Fruit fly (Drosophila melanogaster) whole organism, embryonic: ENCODE results near the gene CG10996.

Source experiments
- C15 ChIP-seq: fragments of 200-800 bp; sonication (Bioruptor generic); IDR thresholded peaks from 3 replicates; pipeline ENCODE4 v1.3.6; 2022; ENCODE audit warnings: missing biosample characterization, missing genetic modification characterization
- CG10366 ChIP-seq: fragments of 200-800 bp; sonication (Bioruptor generic); IDR thresholded peaks from 2 replicates; pipeline ENCODE4 v1.3.6; 2022; ENCODE audit warnings: missing biosample characterization, missing genetic modification characterization
- CG10462 ChIP-seq: fragments of 200-800 bp; sonication (Bioruptor generic); optimal IDR thresholded peaks from 2 replicates; lab custom pipeline; 2016; ENCODE audit warnings: missing biosample characterization, missing genetic modification characterization
- CG11695 ChIP-seq: fragments of 200-800 bp; sonication (Bioruptor generic); IDR thresholded peaks from 3 replicates; pipeline ENCODE4 v1.3.6; 2022; ENCODE audit warnings: missing biosample characterization, missing genetic modification characterization
- CG11696 ChIP-seq: fragments of 200-800 bp; sonication (Bioruptor generic); IDR thresholded peaks from 2 replicates; pipeline ENCODE4 v1.3.6; 2022; ENCODE audit warnings: missing biosample characterization, missing genetic modification characterization
- CG12942 ChIP-seq: fragments of 200-800 bp; sonication (Bioruptor generic); optimal IDR thresholded peaks from 3 replicates; lab custom pipeline; 2016; ENCODE audit warnings: missing biosample characterization, missing genetic modification characterization
- CG13894 ChIP-seq: fragments of 200-800 bp; sonication (Bioruptor generic); optimal IDR thresholded peaks from 3 replicates; lab custom pipeline; 2018; ENCODE audit warnings: missing biosample characterization, mild to moderate bottlenecking, missing genetic modification characterization, moderate library complexity
- CG14710 ChIP-seq: fragments of 200-800 bp; sonication (Bioruptor generic); optimal IDR thresholded peaks from 3 replicates; lab custom pipeline; 2019; ENCODE audit warnings: missing biosample characterization, mild to moderate bottlenecking, missing genetic modification characterization, moderate library complexity
- CG15601 ChIP-seq: fragments of 200-800 bp; sonication (Bioruptor generic); optimal IDR thresholded peaks from 3 replicates; lab custom pipeline; 2019; ENCODE audit warnings: missing biosample characterization, mild to moderate bottlenecking, missing genetic modification characterization, moderate library complexity
- CG1647 ChIP-seq: fragments of 200-800 bp; sonication (Bioruptor generic); optimal IDR thresholded peaks from 3 replicates; lab custom pipeline; 2016; ENCODE audit warnings: missing biosample characterization, missing genetic modification characterization
- CG16815 ChIP-seq: fragments of 200-800 bp; sonication (Bioruptor generic); optimal IDR thresholded peaks from 3 replicates; lab custom pipeline; 2017; ENCODE audit warnings: missing biosample characterization, mild to moderate bottlenecking, missing genetic modification characterization
- CG18599 ChIP-seq: fragments of 200-800 bp; sonication (Bioruptor generic); optimal IDR thresholded peaks from 3 replicates; lab custom pipeline; 2017; ENCODE audit warnings: missing biosample characterization, missing genetic modification characterization, mild to moderate bottlenecking, moderate library complexity, missing genetic modification reagents
- CG18619 ChIP-seq: fragments of 200-800 bp; sonication (Bioruptor generic); optimal IDR thresholded peaks from 3 replicates; lab custom pipeline; 2017; ENCODE audit warnings: missing biosample characterization, mild to moderate bottlenecking, missing genetic modification characterization
- CG18764 ChIP-seq: fragments of 200-800 bp; sonication (Bioruptor generic); optimal IDR thresholded peaks from 3 replicates; lab custom pipeline; 2016; ENCODE audit warnings: missing biosample characterization, missing genetic modification characterization
- CG2678 ChIP-seq: fragments of 200-800 bp; sonication (Bioruptor generic); optimal IDR thresholded peaks from 3 replicates; lab custom pipeline; 2019; ENCODE audit warnings: missing biosample characterization, mild to moderate bottlenecking, missing genetic modification characterization, moderate library complexity
- CG4360 ChIP-seq: fragments of 200-800 bp; sonication (Bioruptor generic); IDR thresholded peaks from 2 replicates; pipeline ENCODE4 v1.3.6; 2022; ENCODE audit warnings: missing biosample characterization, missing genetic modification characterization
- CG6765 ChIP-seq: fragments of 200-800 bp; sonication (Bioruptor generic); optimal IDR thresholded peaks from 3 replicates; lab custom pipeline; 2017; ENCODE audit warnings: missing biosample characterization, mild to moderate bottlenecking, missing genetic modification characterization
- CG6813 ChIP-seq: fragments of 200-800 bp; sonication (Bioruptor generic); optimal IDR thresholded peaks from 2 replicates; lab custom pipeline; 2017; ENCODE audit warnings: missing biosample characterization, missing genetic modification characterization, mild to moderate bottlenecking, moderate library complexity, missing genetic modification reagents
- CG7839 ChIP-seq: fragments of 200-800 bp; sonication (Bioruptor generic); optimal IDR thresholded peaks from 3 replicates; lab custom pipeline; 2018; ENCODE audit warnings: missing biosample characterization, mild to moderate bottlenecking, missing genetic modification characterization, moderate library complexity
- CG8281 ChIP-seq: fragments of 200-800 bp; sonication (Bioruptor generic); optimal IDR thresholded peaks from 2 replicates; lab custom pipeline; 2018; ENCODE audit warnings: missing biosample characterization, mild to moderate bottlenecking, missing genetic modification characterization, moderate library complexity
- CTCF ChIP-seq: fragments of 200-800 bp; sonication (Bioruptor generic); optimal IDR thresholded peaks from 2 replicates; lab custom pipeline; 2017; ENCODE audit warnings: missing biosample characterization, mild to moderate bottlenecking, missing genetic modification characterization, moderate library complexity
- Dad ChIP-seq: fragments of 200-800 bp; sonication (Bioruptor generic); optimal IDR thresholded peaks from 3 replicates; lab custom pipeline; 2016; ENCODE audit warnings: missing biosample characterization, missing genetic modification characterization
- Drgx ChIP-seq: fragments of 200-800 bp; sonication (Bioruptor generic); IDR thresholded peaks from 2 replicates; pipeline ENCODE4 v1.3.6; 2022; ENCODE audit warnings: missing biosample characterization, missing genetic modification characterization
- ERR ChIP-seq: fragments of 200-800 bp; sonication (Bioruptor generic); optimal IDR thresholded peaks from 2 replicates; lab custom pipeline; 2016; ENCODE audit warnings: missing biosample characterization, missing genetic modification characterization
- Fer1 ChIP-seq: fragments of 200-800 bp; sonication (Bioruptor generic); optimal IDR thresholded peaks from 2 replicates; lab custom pipeline; 2017; ENCODE audit warnings: missing biosample characterization, mild to moderate bottlenecking, missing genetic modification characterization
- Gug ChIP-seq: fragments of 200-800 bp; sonication (Bioruptor generic); IDR thresholded peaks from 4 replicates; pipeline ENCODE4 v1.3.6; 2022; ENCODE audit warnings: missing biosample characterization, missing genetic modification characterization
- Lpt ChIP-seq: fragments of >200 bp; optimal IDR thresholded peaks from 2 replicates; lab custom pipeline; 2018; ENCODE audit warnings: missing biosample characterization, missing genetic modification characterization
- Meics ChIP-seq: fragments of 200-800 bp; sonication (Bioruptor generic); optimal IDR thresholded peaks from 2 replicates; lab custom pipeline; 2017; ENCODE audit warnings: missing biosample characterization, mild to moderate bottlenecking, missing genetic modification characterization
- Mrtf ChIP-seq: fragments of 200-800 bp; sonication (Bioruptor generic); IDR thresholded peaks from 3 replicates; pipeline ENCODE4 v1.3.6; 2022; ENCODE audit warnings: missing biosample characterization, missing genetic modification characterization
- Stat92E ChIP-seq, 3 experiments: fragments of >200 bp in 2 of 3; fragments of 200-800 bp in 1 of 3; sonication (Bioruptor generic) in 1 of 3; optimal IDR thresholded peaks; 2 replicates each; lab custom pipeline; 2017 to 2019; ENCODE audit warnings: missing biosample characterization in 3 of 3, missing genetic modification characterization in 3 of 3, mild to moderate bottlenecking in 1 of 3, moderate library complexity in 1 of 3
- Vsx1 ChIP-seq: fragments of 200-800 bp; sonication (Bioruptor generic); optimal IDR thresholded peaks from 2 replicates; lab custom pipeline; 2017; ENCODE audit warnings: missing biosample characterization, mild to moderate bottlenecking, missing genetic modification characterization, missing genetic modification reagents
- amos ChIP-seq: fragments of 200-800 bp; sonication (Bioruptor generic); IDR thresholded peaks from 2 replicates; pipeline ENCODE4 v1.3.6; 2022; ENCODE audit warnings: missing biosample characterization, missing genetic modification characterization; ENCODE audit not compliant: partially characterized antibody
- az2 ChIP-seq: fragments of 200-800 bp; sonication (Bioruptor generic); optimal IDR thresholded peaks from 3 replicates; lab custom pipeline; 2016; ENCODE audit warnings: missing biosample characterization, missing genetic modification characterization
- bsh ChIP-seq, 2 experiments: fragments of 200-800 bp; sonication (Bioruptor generic); optimal IDR thresholded peaks; 2 replicates each; lab custom pipeline; 2017 to 2018; ENCODE audit warnings: mild to moderate bottlenecking in 2 of 2, missing biosample characterization in 2 of 2, missing genetic modification characterization in 2 of 2, moderate library complexity in 1 of 2
- cato ChIP-seq: fragments of 200-800 bp; sonication (Bioruptor generic); optimal IDR thresholded peaks from 2 replicates; lab custom pipeline; 2016; ENCODE audit warnings: missing biosample characterization, missing genetic modification characterization, borderline replicate concordance
- chif ChIP-seq, 2 experiments: fragments of 200-800 bp; sonication (Bioruptor generic); optimal IDR thresholded peaks; 3 replicates each; lab custom pipeline; 2016; ENCODE audit warnings: missing biosample characterization in 2 of 2, missing genetic modification characterization in 2 of 2
- dati ChIP-seq: fragments of 200-800 bp; sonication (Bioruptor generic); IDR thresholded peaks from 2 replicates; pipeline ENCODE4 v1.3.6; 2022; ENCODE audit warnings: missing biosample characterization, missing genetic modification characterization
- exex ChIP-seq: fragments of 200-800 bp; sonication (Bioruptor generic); optimal IDR thresholded peaks from 4 replicates; lab custom pipeline; 2018; ENCODE audit warnings: missing biosample characterization, mild to moderate bottlenecking, missing genetic modification characterization, moderate library complexity
- gcm2 ChIP-seq: fragments of 200-800 bp; sonication (Bioruptor generic); optimal IDR thresholded peaks from 2 replicates; lab custom pipeline; 2016; ENCODE audit warnings: missing biosample characterization, missing genetic modification characterization
- grn ChIP-seq: fragments of 200-800 bp; sonication (Bioruptor generic); optimal IDR thresholded peaks from 3 replicates; lab custom pipeline; 2017; ENCODE audit warnings: missing biosample characterization, missing genetic modification characterization
- hb ChIP-seq: fragments of 200-800 bp; sonication (Bioruptor generic); IDR thresholded peaks from 3 replicates; pipeline ENCODE4 v1.3.6; 2022; ENCODE audit warnings: missing biosample characterization, missing genetic modification characterization; ENCODE audit not compliant: partially characterized antibody
- ind ChIP-seq: fragments of 200-800 bp; sonication (Bioruptor generic); optimal IDR thresholded peaks from 3 replicates; lab custom pipeline; 2016; ENCODE audit warnings: missing biosample characterization, missing genetic modification characterization
- inv ChIP-seq: fragments of 200-800 bp; sonication (Bioruptor generic); IDR thresholded peaks from 2 replicates; pipeline ENCODE4 v1.3.6; 2022; ENCODE audit warnings: missing biosample characterization, missing genetic modification characterization; ENCODE audit not compliant: partially characterized antibody
- kni ChIP-seq: fragments of 200-800 bp; sonication (Bioruptor generic); optimal IDR thresholded peaks from 3 replicates; lab custom pipeline; 2017; ENCODE audit warnings: mild to moderate bottlenecking, missing biosample characterization, missing genetic modification reagents, missing genetic modification characterization
- lilli ChIP-seq: fragments of 200-800 bp; sonication (Bioruptor generic); optimal IDR thresholded peaks from 3 replicates; lab custom pipeline; 2016; ENCODE audit warnings: missing biosample characterization, missing genetic modification characterization
- pnt ChIP-seq: fragments of 200-800 bp; sonication (Bioruptor generic); optimal IDR thresholded peaks from 3 replicates; lab custom pipeline; 2016; ENCODE audit warnings: missing biosample characterization, missing genetic modification characterization
- run ChIP-seq: fragments of 200-800 bp; sonication (Bioruptor generic); optimal IDR thresholded peaks from 3 replicates; lab custom pipeline; 2018; ENCODE audit warnings: missing biosample characterization, mild to moderate bottlenecking, missing genetic modification characterization
- seq ChIP-seq: fragments of 200-800 bp; sonication (Bioruptor generic); IDR thresholded peaks from 2 replicates; pipeline ENCODE4 v1.3.6; 2022; ENCODE audit warnings: missing biosample characterization, missing genetic modification characterization
- slou ChIP-seq: fragments of 200-800 bp; sonication (Bioruptor generic); optimal IDR thresholded peaks from 3 replicates; lab custom pipeline; 2016; ENCODE audit warnings: missing biosample characterization, missing genetic modification characterization
- tll ChIP-seq, 2 experiments: fragments of 200-800 bp in 1 of 2; fragments of >200 bp in 1 of 2; sonication (Bioruptor generic) in 1 of 2; optimal IDR thresholded peaks; 2 replicates each; lab custom pipeline; 2017 to 2019; ENCODE audit warnings: missing biosample characterization in 2 of 2, missing genetic modification characterization in 2 of 2, mild to moderate bottlenecking in 1 of 2, moderate library complexity in 1 of 2
- wdn ChIP-seq: fragments of 200-800 bp; sonication (Bioruptor generic); IDR thresholded peaks from 2 replicates; pipeline ENCODE4 v1.3.6; 2022; ENCODE audit warnings: missing biosample characterization, missing genetic modification characterization

CG10996 gene

dm6 chrX:13752543-13753046 is 44.8 kb downstream of the CG10996 start (continued):
- TF ChIP-seq dati (no peak), CG16815 (GFP tag; lab: Kevin White, UChicago) (no peak), amos (no peak), Mrtf (GFP tag; lab: Robert Waterston, UW) (no peak), hb (GFP tag; lab: Robert Waterston, UW) (no peak), CG8281 (no peak), seq (GFP tag; lab: Robert Waterston, UW) (peak; percentile 58), C15 (GFP tag; lab: Robert Waterston, UW) (no peak), bsh (GFP tag; optimal IDR thresholded peaks at IDR 0.05; lab: Kevin White, UChicago) (no peak), Vsx1 (GFP tag; lab: Kevin White, UChicago) (no peak), Fer1 (GFP tag; lab: Kevin White, UChicago) (peak; percentile 19), grn (GFP tag; lab: Kevin White, UChicago) (no peak), Lpt (GFP tag; lab: Kevin White, UChicago) (no peak), CTCF (GFP tag; lab: Kevin White, UChicago) (no peak), exex (peak; percentile 3), ERR (peak; percentile 74), kni (GFP tag; lab: Kevin White, UChicago) (no peak), ind (GFP tag; lab: Kevin White, UChicago) (no peak), chif (GFP tag; optimal IDR thresholded peaks at IDR 0.05; lab: Kevin White, UChicago) (no peak), CG15601 (tag; lab: Kevin White, UChicago) (no peak), CG14710 (tag; lab: Kevin White, UChicago) (no peak), CG2678 (tag; lab: Kevin White, UChicago) (peak; percentile 14), CG6765 (GFP tag; lab: Kevin White, UChicago) (no peak), CG6813 (GFP tag; lab: Kevin White, UChicago) (no peak), pnt (GFP tag; lab: Kevin White, UChicago) (no peak), Gug (no peak), CG1647 (GFP tag; lab: Kevin White, UChicago) (no peak), CG10462 (GFP tag; lab: Kevin White, UChicago) (no peak), gcm2 (GFP tag; lab: Kevin White, UChicago) (no peak), cato (GFP tag; lab: Kevin White, UChicago) (no peak), CG7839 (peak; percentile 4), az2 (GFP tag; lab: Kevin White, UChicago) (no peak), CG18619 (GFP tag; lab: Kevin White, UChicago) (peak; percentile 6), CG11695 (0 out of 3 replicates have a peak, but pooled peaks have one; percentile 12), CG11696 (GFP tag; lab: Robert Waterston, UW) (peak; percentile 55; the same call in 1 of the 2 replicates), CG18764 (GFP tag; lab: Kevin White, UChicago) (no peak), CG18599 (GFP tag; lab: Kevin White, UChicago) (peak; percentile 15), lilli (peak; percentile 29), slou (no peak), tll (GFP tag; optimal IDR thresholded peaks at IDR 0.05; lab: Kevin White, UChicago) (no peak), inv (GFP tag; lab: Robert Waterston, UW) (no peak), Meics (peak; percentile 38), Dad (GFP tag; lab: Kevin White, UChicago) (no peak), Stat92E (GFP tag; optimal IDR thresholded peaks at IDR 0.05; lab: Kevin White, UChicago) (no peak), wdn (GFP tag; lab: Robert Waterston, UW) (no peak), CG4360 (peak; percentile 81), CG12942 (GFP tag; lab: Kevin White, UChicago) (no peak), Drgx (GFP tag; lab: Robert Waterston, UW) (no peak), CG13894 (peak; percentile 4), CG10366 (GFP tag; lab: Robert Waterston, UW) (no peak), run (tag; lab: Kevin White, UChicago) (no peak)
